Worm (Caenorhabditis elegans) whole organism, early embryonic: Measurements from ENCODE around the gene cutl-15.
A peak's percentile ranks its signal among the peaks of the same experiment; 100 is the strongest.

Experiments used
- B0310.2 ChIP-seq: sonication (generic microtip); optimal IDR thresholded peaks from 2 replicates; lab custom pipeline; 2016; ENCODE audit warnings: mild to moderate bottlenecking, missing genetic modification characterization, missing compliant biosample characterization
- F13C5.2 ChIP-seq: sonication (generic microtip); optimal IDR thresholded peaks from 2 replicates; lab custom pipeline; 2017; ENCODE audit warnings: mild to moderate bottlenecking, missing genetic modification characterization, inconsistent platforms, missing compliant biosample characterization
- aly-1 ChIP-seq: sonication (generic microtip); optimal IDR thresholded peaks from 2 replicates; lab custom pipeline; 2016; ENCODE audit warnings: missing genetic modification characterization, missing compliant biosample characterization
- ama-1 ChIP-seq: fragments of 150-350 bp; optimal IDR thresholded peaks from 2 replicates; lab custom pipeline; 2014
- ceh-13 ChIP-seq: fragments of 200-800 bp; sonication (Bioruptor generic); optimal IDR thresholded peaks from 2 replicates; lab custom pipeline; 2018; ENCODE audit warnings: mild to moderate bottlenecking, missing genetic modification characterization, missing compliant biosample characterization
- ceh-36 ChIP-seq: sonication (generic microtip); optimal IDR thresholded peaks from 2 replicates; lab custom pipeline; 2016; ENCODE audit warnings: missing genetic modification characterization, inconsistent platforms, missing compliant biosample characterization
- ets-7 ChIP-seq: sonication (generic microtip); optimal IDR thresholded peaks from 2 replicates; lab custom pipeline; 2016; ENCODE audit warnings: missing genotype, missing genetic modification characterization, missing compliant biosample characterization
- flt-1 ChIP-seq: fragments of 200-800 bp; sonication (Bioruptor generic); IDR thresholded peaks from 2 replicates; pipeline ENCODE4 v1.3.6; 2022; ENCODE audit warnings: missing genetic modification characterization, missing compliant biosample characterization
- hmbx-1 ChIP-seq: sonication (generic microtip); optimal IDR thresholded peaks from 2 replicates; lab custom pipeline; 2016; ENCODE audit warnings: mild to moderate bottlenecking, missing genetic modification characterization, missing compliant biosample characterization
- hmg-4 ChIP-seq: fragments of 200-800 bp; sonication (Bioruptor generic); optimal IDR thresholded peaks from 2 replicates; lab custom pipeline; 2018; ENCODE audit warnings: mild to moderate bottlenecking, missing genetic modification characterization, missing compliant biosample characterization
- hnd-1 ChIP-seq: sonication (generic microtip); optimal IDR thresholded peaks from 2 replicates; lab custom pipeline; 2016; ENCODE audit warnings: missing genetic modification characterization, missing compliant biosample characterization
- pes-1 ChIP-seq: fragments of 200-800 bp; sonication (Bioruptor generic); IDR thresholded peaks from 2 replicates; pipeline ENCODE4 v1.3.6; 2022; ENCODE audit warnings: missing genetic modification reagents, missing genetic modification characterization, missing compliant biosample characterization
- scrt-1 ChIP-seq: fragments of 200-800 bp; sonication (Bioruptor generic); IDR thresholded peaks from 2 replicates; pipeline ENCODE4 v1.3.6; 2022; ENCODE audit warnings: missing genetic modification characterization, missing compliant biosample characterization
- sea-1 ChIP-seq: fragments of 200-800 bp; sonication (Bioruptor generic); conservative IDR thresholded peaks from 2 replicates; pipeline ENCODE4 v1.3.6; 2022; ENCODE audit warnings: missing genetic modification characterization, missing compliant biosample characterization
- tbx-11 ChIP-seq: fragments of 200-800 bp; sonication (Bioruptor generic); IDR thresholded peaks from 2 replicates; pipeline ENCODE4 v1.3.6; 2022; ENCODE audit warnings: missing genetic modification characterization, missing compliant biosample characterization
- tbx-37 ChIP-seq: fragments of 200-800 bp; sonication (Bioruptor generic); conservative IDR thresholded peaks from 2 replicates; pipeline ENCODE4 v1.3.6; 2022; ENCODE audit warnings: missing genetic modification reagents, missing genetic modification characterization, missing compliant biosample characterization
- tra-4 ChIP-seq: sonication (generic microtip); optimal IDR thresholded peaks from 2 replicates; lab custom pipeline; 2017; ENCODE audit warnings: missing genetic modification characterization, missing compliant biosample characterization

cutl-15 gene

DNA sequence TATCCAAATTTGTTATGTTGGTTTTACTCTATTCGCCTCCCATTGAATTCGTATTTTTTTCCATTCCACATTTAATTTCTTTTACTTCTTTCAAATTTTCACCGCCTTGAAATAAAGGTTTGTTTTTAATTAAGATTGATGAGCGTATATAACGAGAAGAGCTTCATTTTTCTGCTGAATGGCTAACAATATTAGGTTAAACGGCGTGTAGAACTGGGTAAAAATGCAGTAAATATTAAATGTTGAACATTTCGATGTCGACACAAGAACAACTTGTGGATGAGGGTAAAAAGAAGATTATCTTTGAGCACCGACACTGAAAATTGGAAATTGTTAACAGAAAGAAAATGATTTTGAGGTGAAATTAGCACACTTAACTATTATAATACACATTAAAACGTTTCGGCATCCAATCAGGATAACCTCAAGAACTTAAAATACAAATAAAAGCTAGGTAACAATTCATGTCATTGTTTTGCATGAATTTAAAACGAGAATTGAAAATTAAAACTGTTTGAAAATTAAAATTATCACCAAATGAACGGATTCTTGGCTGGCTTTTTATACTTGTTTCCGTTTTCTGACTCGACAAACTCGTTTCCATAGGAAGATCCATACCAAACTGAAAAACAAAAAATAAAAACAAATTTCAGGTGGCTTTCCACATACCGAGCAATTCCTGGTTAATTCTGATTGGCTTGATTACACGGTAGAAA, 8.4 kb downstream of the cutl-15 start:
- TF ChIP-seq scrt-1 (GFP tag; lab: Robert Waterston, UW): no peak
- TF ChIP-seq sea-1 (GFP tag; lab: Robert Waterston, UW): no peak
- no peak for TF ChIP-seq flt-1 (GFP tag; lab: Robert Waterston, UW)
- TF ChIP-seq tra-4 (tag; lab: Kevin White, UChicago): no peak
- TF ChIP-seq F13C5.2 (tag; lab: Kevin White, UChicago): no peak
- TF ChIP-seq ceh-13 (GFP tag; lab: Kevin White, UChicago): no peak
- TF ChIP-seq ama-1: no peak
- TF ChIP-seq pes-1: no peak

- TF ChIP-seq scrt-1 (GFP tag; lab: Robert Waterston, UW) (no peak), ceh-13 (GFP tag; lab: Kevin White, UChicago) (no peak), hmbx-1 (tag; lab: Kevin White, UChicago) (no peak), tbx-37 (GFP tag; lab: Robert Waterston, UW) (no peak), ets-7 (tag; lab: Kevin White, UChicago) (no peak), tra-4 (tag; lab: Kevin White, UChicago) (no peak), pes-1 (no peak), ama-1 (no peak), aly-1 (tag; lab: Kevin White, UChicago) (no peak), sea-1 (GFP tag; lab: Robert Waterston, UW) (no peak), tbx-11 (GFP tag; lab: Robert Waterston, UW) (no peak), hnd-1 (tag; lab: Kevin White, UChicago) (no peak), hmg-4 (GFP tag; lab: Kevin White, UChicago) (no peak), F13C5.2 (tag; lab: Kevin White, UChicago) (no peak), ceh-36 (tag; lab: Kevin White, UChicago) (no peak), flt-1 (GFP tag; lab: Robert Waterston, UW) (no peak), B0310.2 (tag; lab: Kevin White, UChicago) (no peak)
These were observed 13.6 kb downstream of the cutl-15 start, which contains the start of gene T21B10.3 for ce11 chrII:8933693-8934432. TSS of gene T21B10.3 (plus strand) at chrII:8934382.

- no peak for TF ChIP-seq sea-1 (GFP tag; lab: Robert Waterston, UW)
- TF ChIP-seq ets-7 (tag; lab: Kevin White, UChicago): no peak
- no peak for TF ChIP-seq ceh-13 (GFP tag; lab: Kevin White, UChicago)
These were observed 15.1 kb downstream of the cutl-15 start for ce11 chrII:8932392-8932791.

ce11 chrII:8931405-8932149, 15.9 kb downstream of the cutl-15 start:
- TF ChIP-seq ama-1 (no peak), aly-1 (tag; lab: Kevin White, UChicago) (no peak), sea-1 (GFP tag; lab: Robert Waterston, UW) (no peak), tbx-37 (GFP tag; lab: Robert Waterston, UW) (no peak), ets-7 (tag; lab: Kevin White, UChicago) (no peak), scrt-1 (GFP tag; lab: Robert Waterston, UW) (no peak), hmbx-1 (tag; lab: Kevin White, UChicago) (no peak), B0310.2 (tag; lab: Kevin White, UChicago) (no peak), hnd-1 (tag; lab: Kevin White, UChicago) (no peak), tra-4 (tag; lab: Kevin White, UChicago) (no peak), hmg-4 (GFP tag; lab: Kevin White, UChicago) (no peak)

ce11 chrII:8930763-8931162, 16.7 kb downstream of the cutl-15 start, which contains the start of gene enol-1:
TSS of gene enol-1 (plus strand) at chrII:8930997.
- TF ChIP-seq ceh-36 (tag; lab: Kevin White, UChicago) (no peak), F13C5.2 (tag; lab: Kevin White, UChicago) (no peak), tra-4 (tag; lab: Kevin White, UChicago) (no peak), flt-1 (GFP tag; lab: Robert Waterston, UW) (no peak), ets-7 (tag; lab: Kevin White, UChicago) (no peak), tbx-11 (GFP tag; lab: Robert Waterston, UW) (no peak), scrt-1 (GFP tag; lab: Robert Waterston, UW) (no peak), hmg-4 (GFP tag; lab: Kevin White, UChicago) (no peak), ama-1 (no peak), B0310.2 (tag; lab: Kevin White, UChicago) (no peak), pes-1 (no peak), ceh-13 (GFP tag; lab: Kevin White, UChicago) (no peak), hnd-1 (tag; lab: Kevin White, UChicago) (no peak), tbx-37 (GFP tag; lab: Robert Waterston, UW) (no peak), sea-1 (GFP tag; lab: Robert Waterston, UW) (no peak), aly-1 (tag; lab: Kevin White, UChicago) (no peak), hmbx-1 (tag; lab: Kevin White, UChicago) (no peak)

DNA sequence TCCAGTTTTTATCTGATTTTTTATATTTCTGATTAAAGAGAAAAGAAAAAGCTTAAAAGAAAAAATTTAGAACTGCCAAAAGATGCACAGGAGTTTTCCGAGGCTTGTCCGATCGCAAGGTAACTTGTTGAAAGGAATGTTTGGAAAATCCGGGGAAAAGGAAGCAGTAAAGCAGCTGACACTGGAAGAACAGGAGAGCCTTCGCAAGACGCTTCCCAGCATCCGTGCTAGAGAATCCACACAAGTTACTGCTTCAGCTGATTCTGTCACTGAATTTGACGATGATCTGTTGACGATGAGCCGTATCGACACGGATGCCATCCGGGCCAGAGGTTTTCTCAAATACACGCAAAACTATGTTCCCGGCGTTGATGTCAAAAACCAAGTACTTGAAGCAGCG, 17.7 kb downstream of the cutl-15 start, which contains the start of gene mrpl-50:
Gene mrpl-50 (plus strand): TSS at position 71 of the 400 bp plus-strand sequence.
- TF ChIP-seq tra-4 (tag; lab: Kevin White, UChicago) (peak; percentile 22), tbx-37 (GFP tag; lab: Robert Waterston, UW) (no peak)
